Fruit fly (Drosophila melanogaster) Kc167 (cell line): ENCODE results near the gene Usp10.

ENCODE experiments used
- insv ChIP-seq: fragments of >200 bp; optimal IDR thresholded peaks from 3 replicates; lab custom pipeline; 2018; ENCODE audit warnings: missing external identifiers
- psq ChIP-seq: fragments of >200 bp; optimal IDR thresholded peaks from 2 replicates; lab custom pipeline; 2017; ENCODE audit warnings: missing external identifiers

- TF ChIP-seq psq (lab: Kevin White, UChicago) (no peak), insv (lab: Kevin White, UChicago) (no peak)
These were observed 11.2 kb downstream of the Usp10 start for dm6 chr3L:882892-883255.
